Worm (Caenorhabditis elegans): ENCODE measurements around the gene F15A4.5.
A peak's percentile ranks its signal among the peaks of the same experiment; 100 is the strongest.
"Not testable (repeated sequence)": the region's sequence is repeated elsewhere in the genome, so short reads cannot be mapped to it uniquely, and the experiment has no call there.

Gene F15A4.5

DNA sequence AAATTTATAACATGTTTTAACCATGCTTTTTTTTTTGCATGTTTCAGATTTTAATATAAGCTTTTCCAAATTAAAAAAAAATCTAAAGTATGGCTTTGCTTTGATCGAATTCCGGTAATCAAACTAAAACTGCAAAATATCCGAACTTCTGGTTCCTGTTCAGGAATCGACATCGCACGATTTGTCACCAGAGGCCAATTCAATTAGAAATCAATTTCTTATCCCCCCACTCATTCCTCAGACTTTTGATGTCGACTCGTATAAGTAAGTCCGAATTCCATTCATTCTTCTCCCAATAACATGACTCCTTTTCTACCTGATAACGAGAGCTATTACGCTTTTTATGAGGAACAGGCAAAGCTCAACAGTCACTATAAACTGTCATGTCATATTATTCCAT is 22.8 kb downstream of the F15A4.5 start, which contains the start of gene srh-27:
Gene srh-27, plus strand, starts transcription at position 301 of the 400 bp plus-strand sequence.
- no peak for TF ChIP-seq let-526 (GFP tag; IDR thresholded peaks at IDR 0.05)
- TF ChIP-seq ceh-40 (GFP tag; IDR thresholded peaks at IDR 0.05): no peak
- TF ChIP-seq T26A5.8 (tag; optimal IDR thresholded peaks at IDR 0.05): no peak
- no peak for TF ChIP-seq lsl-1 (GFP tag; optimal IDR thresholded peaks at IDR 0.05)
- no peak for TF ChIP-seq sdz-38 (tag; optimal IDR thresholded peaks at IDR 0.05)
- no peak for TF ChIP-seq hsf-1 (GFP tag; IDR thresholded peaks at IDR 0.05)

DNA sequence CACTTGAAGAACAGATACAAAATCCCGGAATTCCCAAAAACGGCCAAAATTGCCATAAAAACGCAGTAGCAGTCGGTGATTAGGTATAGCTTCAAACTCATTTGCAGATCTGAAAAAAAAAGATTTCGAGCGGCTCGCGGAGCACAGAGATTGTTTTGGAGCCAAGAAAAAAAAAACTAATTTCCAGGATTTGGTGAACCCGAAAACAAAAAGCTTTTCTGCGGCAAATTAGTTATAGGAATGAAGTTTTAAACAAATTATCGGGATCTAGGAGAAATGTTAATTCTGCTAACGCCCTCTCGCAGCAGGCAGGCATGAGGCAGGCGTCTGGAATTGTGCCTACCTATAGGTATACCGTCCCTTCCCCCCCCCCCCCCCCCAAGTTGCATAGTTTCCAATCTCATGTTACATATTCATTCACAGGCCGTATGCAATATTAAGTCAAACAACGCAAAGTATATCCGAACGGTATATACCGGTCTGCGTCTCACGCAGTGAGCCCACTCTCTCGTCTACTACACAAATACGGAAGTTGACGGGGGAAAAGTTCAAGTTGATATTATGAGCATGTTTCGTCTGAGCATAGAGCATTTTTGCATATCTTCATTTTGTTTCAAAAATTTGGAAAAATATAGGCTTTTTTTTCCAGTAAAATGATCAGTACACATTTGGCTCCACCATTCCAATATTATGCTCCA is 26.2 kb downstream of the F15A4.5 start, which contains the start of the genes W05H5.1 and pitr-6:
Gene W05H5.1, minus strand, starts transcription at position 101 of the 698 bp plus-strand sequence.
Gene pitr-6, plus strand, starts transcription at position 648 of the 698 bp plus-strand sequence.
- TF ChIP-seq fkh-3 (tag; optimal IDR thresholded peaks at IDR 0.05) (no peak), ztf-28 (GFP tag; IDR thresholded peaks at IDR 0.05) (0 out of 2 replicates have a peak, but pooled peaks have one; percentile 15)

DNA sequence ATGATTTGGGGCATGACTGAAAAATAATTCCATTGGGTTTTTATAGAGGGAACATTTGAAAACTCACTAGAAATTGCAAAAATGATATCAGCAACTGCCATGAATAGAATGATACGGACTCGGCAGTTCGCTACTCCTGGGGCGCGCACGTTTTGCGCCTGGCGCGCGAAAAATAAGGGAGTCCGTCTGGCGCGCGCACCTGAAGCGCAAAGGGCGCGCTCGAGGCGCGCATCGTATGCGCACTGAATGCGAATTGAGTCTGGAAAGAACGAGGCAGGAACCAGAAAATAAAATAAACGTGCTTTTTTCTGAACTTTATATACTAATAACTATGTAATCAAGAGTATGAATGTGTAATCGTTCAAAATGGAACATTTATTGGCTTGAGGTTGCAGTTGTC is 29.9 kb downstream of the F15A4.5 start, which contains the start of gene Y57A10C.10:
Gene Y57A10C.10, minus strand, starts transcription at position 101 of the 400 bp plus-strand sequence.
- TF ChIP-seq gei-17 (GFP tag; optimal IDR thresholded peaks at IDR 0.05); unc-62 (GFP tag; optimal IDR thresholded peaks at IDR 0.05); hlh-26 (GFP tag; conservative IDR thresholded peaks at IDR 0.05): not testable (repeated sequence)

DNA sequence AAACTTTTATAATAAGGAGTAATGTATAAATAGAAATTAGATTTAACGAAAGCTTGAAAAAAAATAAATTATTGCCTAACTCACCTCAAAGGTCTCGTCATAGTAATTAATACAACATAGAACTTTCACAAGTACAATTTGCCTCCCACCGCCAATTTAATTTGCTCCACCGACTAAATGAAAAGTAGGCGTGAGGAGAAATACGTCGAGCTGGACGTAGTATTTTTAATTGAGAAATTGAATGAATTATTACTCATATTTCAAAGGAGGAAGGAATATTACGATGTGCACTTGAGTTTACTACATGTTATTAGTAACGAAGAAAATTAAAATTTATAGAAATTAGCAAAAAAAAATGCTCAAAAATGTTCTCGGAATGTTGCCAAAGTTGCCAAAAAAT is 32.6 kb downstream of the F15A4.5 start, which contains the start of gene Y57A10C.9:
Gene Y57A10C.9, minus strand, starts transcription at position 101 of the 400 bp plus-strand sequence.
- TF ChIP-seq attf-6 (GFP tag; IDR thresholded peaks at IDR 0.05) (no peak), mcd-1 (GFP tag; IDR thresholded peaks at IDR 0.05) (no peak), hlh-12 (tag; optimal IDR thresholded peaks at IDR 0.05) (no peak), egl-44 (GFP tag; IDR thresholded peaks at IDR 0.05) (no peak), lin-35 (GFP tag; optimal IDR thresholded peaks at IDR 0.05) (no peak), hmg-20 (GFP tag; IDR thresholded peaks at IDR 0.05) (no peak), rec-8 (tag; optimal IDR thresholded peaks at IDR 0.05) (no peak), nfya-2 (GFP tag; IDR thresholded peaks at IDR 0.05) (no peak)

DNA sequence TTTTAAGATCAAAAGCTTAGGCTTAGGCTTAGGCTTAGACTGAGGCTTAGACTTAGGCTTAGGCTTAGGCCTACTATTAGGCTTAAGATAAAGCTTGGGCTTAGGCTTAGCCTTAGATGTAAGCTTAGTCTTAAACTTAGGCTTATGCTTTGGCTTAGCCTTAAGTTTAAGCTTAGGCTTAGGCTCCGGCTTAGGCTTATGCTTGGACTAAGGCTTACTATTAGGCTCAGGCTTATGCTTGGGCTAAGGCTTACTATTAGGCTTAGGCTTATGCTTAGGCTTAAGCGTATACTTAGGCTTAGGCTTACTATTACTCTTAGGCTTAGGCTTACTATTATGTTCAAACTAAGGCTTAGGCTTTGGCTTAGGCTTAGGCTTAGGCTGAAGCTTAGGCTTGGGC is 34.3 kb downstream of the F15A4.5 start:
- TF ChIP-seq B0035.1 (tag; optimal IDR thresholded peaks at IDR 0.05) (no peak), attf-3 (GFP tag; conservative IDR thresholded peaks at IDR 0.05) (no peak), zfh-2 (GFP tag; conservative IDR thresholded peaks at IDR 0.05) (no peak), pbrm-1 (GFP tag; IDR thresholded peaks at IDR 0.05) (no peak), egl-18 (GFP tag; IDR thresholded peaks at IDR 0.05) (no peak), nfya-2 (GFP tag; IDR thresholded peaks at IDR 0.05) (no peak), let-526 (GFP tag; IDR thresholded peaks at IDR 0.05) (no peak), chd-7 (tag; optimal IDR thresholded peaks at IDR 0.05) (no peak), sdz-38 (tag; optimal IDR thresholded peaks at IDR 0.05) (no peak), madf-6 (GFP tag; IDR thresholded peaks at IDR 0.05) (no peak), ceh-79 (tag; optimal IDR thresholded peaks at IDR 0.05) (no peak), bed-1 (GFP tag; IDR thresholded peaks at IDR 0.05) (no peak)

DNA sequence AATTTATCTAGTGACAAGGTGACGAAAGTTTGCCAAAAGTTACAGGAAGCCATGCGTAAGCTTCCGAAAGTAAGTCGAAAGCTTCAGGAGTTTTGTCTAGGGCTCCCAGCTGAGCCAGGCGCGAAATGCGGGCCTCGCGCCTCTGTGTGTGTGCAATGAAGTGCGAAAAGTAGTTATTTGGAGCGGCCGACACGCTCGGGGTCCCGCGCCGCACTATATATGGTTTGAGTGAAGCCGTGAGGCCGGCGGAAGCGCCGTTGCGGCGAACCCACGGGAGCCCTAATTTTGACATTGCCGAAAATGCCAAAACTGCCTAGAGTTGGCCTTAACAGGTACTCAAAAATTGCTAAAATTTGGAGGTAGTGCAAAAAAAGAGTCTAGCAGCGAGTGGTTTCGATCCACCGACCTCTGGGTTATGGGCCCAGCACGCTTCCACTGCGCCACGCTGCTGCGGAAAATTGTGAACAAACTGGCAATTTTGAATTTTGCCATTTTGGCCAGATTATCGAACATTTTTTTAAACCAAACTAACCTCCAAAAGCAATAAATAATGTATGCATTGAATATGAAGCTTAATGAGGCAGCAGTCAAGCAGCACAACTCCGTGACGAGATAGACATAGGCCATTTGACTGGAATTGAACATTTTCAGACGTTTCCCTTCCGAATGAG is 35.7 kb downstream of the F15A4.5 start:
- TF ChIP-seq mel-28 (tag; optimal IDR thresholded peaks at IDR 0.05; ENCODE audit: borderline replicate concordance) (no peak), unc-130 (GFP tag; optimal IDR thresholded peaks at IDR 0.05) (no peak), ZK185.1 (tag; optimal IDR thresholded peaks at IDR 0.05; ENCODE audit: poor library complexity, severe bottlenecking) (no peak), ekl-4 (GFP tag; IDR thresholded peaks at IDR 0.05) (no peak), C06A6.2 (GFP tag; conservative IDR thresholded peaks at IDR 0.05) (no peak), hlh-12 (tag; optimal IDR thresholded peaks at IDR 0.05) (no peak), K11D2.4 (GFP tag; IDR thresholded peaks at IDR 0.05) (no peak), Y53G8AR.9 (GFP tag; conservative IDR thresholded peaks at IDR 0.05) (no peak), ztf-28 (GFP tag; IDR thresholded peaks at IDR 0.05) (0 out of 2 replicates have a peak, but pooled peaks have one; percentile 13), ztf-6 (GFP tag; IDR thresholded peaks at IDR 0.05) (no peak), efl-1 (GFP tag; optimal IDR thresholded peaks at IDR 0.05) (no peak), zfh-2 (GFP tag; conservative IDR thresholded peaks at IDR 0.05) (peak; percentile 81), zim-3 (tag; optimal IDR thresholded peaks at IDR 0.05) (peak; percentile 1)

Measured in whole organism, young adult.